Worm (Caenorhabditis elegans): ENCODE data around the gene str-205.

The str-205 gene

ce11 chrV:4924618-4925017 is 5.1 kb downstream of the str-205 start, which contains the start of gene srh-20:
Gene srh-20, plus strand, starts transcription at chrV:4924918.
- TF ChIP-seq hlh-4 (tag; optimal IDR thresholded peaks at IDR 0.05), result no peak
- no peak for TF ChIP-seq elt-2 (tag; optimal IDR thresholded peaks at IDR 0.05)
- TF ChIP-seq ceh-8 (GFP tag; optimal IDR thresholded peaks at IDR 0.05), result no peak
- no peak for TF ChIP-seq nhr-71 (tag; optimal IDR thresholded peaks at IDR 0.05)
- no peak for TF ChIP-seq irx-1 (tag; optimal IDR thresholded peaks at IDR 0.05)
- TF ChIP-seq nhr-19 (GFP tag; conservative IDR thresholded peaks at IDR 0.05), result no peak
- no peak for TF ChIP-seq unc-98 (GFP tag; IDR thresholded peaks at IDR 0.05)
- TF ChIP-seq nhr-12 (tag; optimal IDR thresholded peaks at IDR 0.05), result no peak
- no peak for TF ChIP-seq sox-4 (tag; optimal IDR thresholded peaks at IDR 0.05)
- no peak for TF ChIP-seq lsy-2 (tag; optimal IDR thresholded peaks at IDR 0.05)
- no peak for TF ChIP-seq alr-1 (tag; optimal IDR thresholded peaks at IDR 0.05; ENCODE audit: borderline replicate concordance)
- no peak for TF ChIP-seq fos-1 (tag; optimal IDR thresholded peaks at IDR 0.05)
- no peak for TF ChIP-seq mep-1 (tag; optimal IDR thresholded peaks at IDR 0.05)
- TF ChIP-seq ets-5 (GFP tag; IDR thresholded peaks at IDR 0.05), result no peak
- TF ChIP-seq pqm-1 (tag; optimal IDR thresholded peaks at IDR 0.05), result no peak

- TF ChIP-seq blmp-1 (tag; optimal IDR thresholded peaks at IDR 0.05) (no peak), jun-1 (tag; optimal IDR thresholded peaks at IDR 0.05) (no peak), fkh-4 (tag; optimal IDR thresholded peaks at IDR 0.05; ENCODE audit: borderline replicate concordance) (no peak), F16B12.6 (tag; optimal IDR thresholded peaks at IDR 0.05) (no peak), hlh-4 (tag; optimal IDR thresholded peaks at IDR 0.05) (no peak), ceh-8 (GFP tag; optimal IDR thresholded peaks at IDR 0.05) (no peak), lin-39 (tag; optimal IDR thresholded peaks at IDR 0.05) (no peak), sup-37 (GFP tag; optimal IDR thresholded peaks at IDR 0.05) (no peak), aha-1 (tag; optimal IDR thresholded peaks at IDR 0.05) (no peak), snpc-4 (tag; optimal IDR thresholded peaks at IDR 0.05) (no peak), nhr-28 (tag; optimal IDR thresholded peaks at IDR 0.05) (no peak), snu-23 (GFP tag; optimal IDR thresholded peaks at IDR 0.05) (no peak), nhr-12 (tag; optimal IDR thresholded peaks at IDR 0.05) (no peak), nhr-77 (tag; optimal IDR thresholded peaks at IDR 0.05) (no peak), elt-3 (tag; optimal IDR thresholded peaks at IDR 0.05) (no peak), pqm-1 (tag; optimal IDR thresholded peaks at IDR 0.05) (no peak), nhr-76 (tag; optimal IDR thresholded peaks at IDR 0.05) (no peak)
These were observed 7.7 kb downstream of the str-205 start, which contains the start of gene srh-22 for ce11 chrV:4922024-4922423. Gene srh-22, plus strand, starts transcription at chrV:4922324.

- TF ChIP-seq nhr-12 (tag; optimal IDR thresholded peaks at IDR 0.05) (no peak), blmp-1 (tag; optimal IDR thresholded peaks at IDR 0.05) (peak; percentile 33)
These were observed 9.0 kb downstream of the str-205 start, which contains the start of the genes C02E7.8 and srh-23 for ce11 chrV:4920690-4921152. Gene C02E7.8, minus strand, starts transcription at chrV:4920790. Gene srh-23, plus strand, starts transcription at chrV:4921102.

- TF ChIP-seq C34B4.2 (tag; optimal IDR thresholded peaks at IDR 0.05), result no peak
- peak; percentile 81 for TF ChIP-seq ztf-4 (tag; optimal IDR thresholded peaks at IDR 0.05)
- peak; percentile 88 for TF ChIP-seq blmp-1 (tag; optimal IDR thresholded peaks at IDR 0.05)
- TF ChIP-seq zag-1 (tag; optimal IDR thresholded peaks at IDR 0.05), result no peak
- no peak for TF ChIP-seq efl-1 (optimal IDR thresholded peaks at IDR 0.05)
- TF ChIP-seq efl-1 (GFP tag; optimal IDR thresholded peaks at IDR 0.05 in 1 of 2), result no peak
- TF ChIP-seq aly-2 (tag; optimal IDR thresholded peaks at IDR 0.05), result no peak
- TF ChIP-seq jun-1 (tag; optimal IDR thresholded peaks at IDR 0.05), result peak; percentile 2
These were observed 11.0 kb downstream of the str-205 start, which contains the start of gene C02E7.6 for ce11 chrV:4918664-4919257. Gene C02E7.6, plus strand, starts transcription at chrV:4919207.

ce11 chrV:4918091-4918624 is 11.6 kb downstream of the str-205 start, which contains the start of gene C02E7.7:
Gene C02E7.7, minus strand, starts transcription at chrV:4918574.
- TF ChIP-seq lin-15B (tag; optimal IDR thresholded peaks at IDR 0.05) (no peak), egl-27 (tag; optimal IDR thresholded peaks at IDR 0.05) (no peak), mdl-1 (tag; optimal IDR thresholded peaks at IDR 0.05) (no peak), C04F5.9 (tag; optimal IDR thresholded peaks at IDR 0.05) (no peak), lin-39 (tag; optimal IDR thresholded peaks at IDR 0.05) (no peak), isw-1 (GFP tag; IDR thresholded peaks at IDR 0.05) (no peak), tlp-1 (tag; optimal IDR thresholded peaks at IDR 0.05) (no peak), nhr-84 (tag; optimal IDR thresholded peaks at IDR 0.05) (no peak)

Data from whole organism, L1 larva.